Worm (Caenorhabditis elegans) whole organism, L1 larva: ENCODE data around the gene ift-139.

ENCODE experiments used
- dpl-1 ChIP-seq, 3 experiments: fragments of 150-350 bp in 2 of 3; sonication (generic microtip) in 1 of 3; optimal IDR thresholded peaks; 2 replicates each; lab custom pipeline; 2014 to 2017; ENCODE audit warnings: missing biosample characterization in 3 of 3, missing genetic modification characterization in 3 of 3, missing genetic modification reagents in 3 of 3
- nhr-19 ChIP-seq: fragments of 200-800 bp; sonication (Bioruptor generic); conservative IDR thresholded peaks from 2 replicates; pipeline ENCODE4 v1.3.6; 2022; ENCODE audit warnings: missing genetic modification characterization, missing compliant biosample characterization

DNA sequence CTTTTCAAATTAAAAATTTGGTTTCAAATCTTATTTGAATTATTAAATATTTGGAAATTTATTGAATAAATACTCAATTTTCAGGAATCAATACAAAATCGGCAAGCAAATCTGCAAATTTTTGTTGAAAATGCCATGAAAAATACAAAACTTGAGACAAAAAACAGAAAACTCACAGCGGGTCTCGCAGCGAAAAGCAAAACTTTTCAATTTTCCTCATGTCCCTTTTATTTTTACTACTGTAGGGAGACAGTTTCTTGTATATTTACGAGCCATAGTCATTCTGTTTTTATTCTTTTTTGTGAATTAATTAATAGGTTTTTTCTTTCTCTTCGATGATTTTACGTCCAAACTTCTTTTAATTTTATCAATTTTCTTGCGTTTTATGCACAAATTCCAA, 50.8 kb downstream of the ift-139 start:
- TF ChIP-seq nhr-19: no peak
- TF ChIP-seq dpl-1 (GFP tag; optimal IDR thresholded peaks at IDR 0.05; lab: Kevin White, UChicago): no peak
